Fruit fly (Drosophila melanogaster): ENCODE measurements around the gene CG15734.

DNA sequence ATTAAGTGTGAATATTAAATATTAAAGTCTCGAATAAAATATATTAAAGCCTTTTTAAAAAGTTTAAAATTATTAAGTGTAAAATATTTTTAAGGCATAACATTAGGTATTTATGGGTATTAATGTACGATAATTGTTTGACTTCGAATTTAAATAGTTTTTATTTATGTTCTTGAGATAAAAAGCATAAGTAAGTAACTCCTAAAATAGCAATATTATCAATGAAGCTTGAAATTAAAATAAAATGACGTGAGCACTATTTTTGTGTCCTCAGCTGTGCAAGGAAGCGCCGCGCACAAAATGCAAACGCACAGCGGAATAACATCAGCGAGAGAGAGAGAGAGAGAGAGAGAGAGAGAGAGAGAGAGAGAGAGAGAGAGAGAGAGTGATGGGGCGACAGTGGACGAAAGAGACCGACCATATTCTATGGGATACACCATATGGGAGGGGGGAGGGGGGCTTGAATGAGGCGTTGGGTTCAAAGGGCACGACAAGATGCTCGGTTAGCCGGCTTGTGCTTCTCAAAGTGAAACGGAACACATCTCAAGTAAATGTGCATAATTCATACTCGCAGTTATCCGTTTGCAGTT, 3.5 kb upstream of the CG15734 start:
- TF ChIP-seq Sin3A (optimal IDR thresholded peaks at IDR 0.05), result no peak
- no peak for TF ChIP-seq Myc (optimal IDR thresholded peaks at IDR 0.05)
- no peak for TF ChIP-seq h (optimal IDR thresholded peaks at IDR 0.05)
- TF ChIP-seq insv (optimal IDR thresholded peaks at IDR 0.05), result no peak
- TF ChIP-seq ttk (optimal IDR thresholded peaks at IDR 0.05), result no peak
- TF ChIP-seq psq (optimal IDR thresholded peaks at IDR 0.05), result no peak
